Fruit fly (Drosophila melanogaster): ENCODE data around the gene CG18787.

- TF ChIP-seq psq (optimal IDR thresholded peaks at IDR 0.05) (no peak), Dll (optimal IDR thresholded peaks at IDR 0.05) (no peak), EcR (GFP tag; optimal IDR thresholded peaks at IDR 0.05) (no peak)
These were observed 21.4 kb downstream of the CG18787 start for dm6 chr2L:11977721-11978120.

Data from whole organism.